Fruit fly (Drosophila melanogaster): ENCODE data around the gene Elo68alpha.

Elo68alpha gene

dm6 chr3L:11093046-11093520, 9.7 kb downstream of the Elo68alpha start, which contains the start of gene JIL-1 (continued):
- TF ChIP-seq N (GFP tag; optimal IDR thresholded peaks at IDR 0.05), result no peak
- peak; percentile 65 for TF ChIP-seq sage (GFP tag; optimal IDR thresholded peaks at IDR 0.05)
- TF ChIP-seq Hr83 (GFP tag; optimal IDR thresholded peaks at IDR 0.05; ENCODE audit: poor library complexity, severe bottlenecking), result peak; percentile 38
- TF ChIP-seq tai (GFP tag; optimal IDR thresholded peaks at IDR 0.05), result peak; percentile 40
- peak; percentile 62 for TF ChIP-seq fru (GFP tag; optimal IDR thresholded peaks at IDR 0.05)

DNA sequence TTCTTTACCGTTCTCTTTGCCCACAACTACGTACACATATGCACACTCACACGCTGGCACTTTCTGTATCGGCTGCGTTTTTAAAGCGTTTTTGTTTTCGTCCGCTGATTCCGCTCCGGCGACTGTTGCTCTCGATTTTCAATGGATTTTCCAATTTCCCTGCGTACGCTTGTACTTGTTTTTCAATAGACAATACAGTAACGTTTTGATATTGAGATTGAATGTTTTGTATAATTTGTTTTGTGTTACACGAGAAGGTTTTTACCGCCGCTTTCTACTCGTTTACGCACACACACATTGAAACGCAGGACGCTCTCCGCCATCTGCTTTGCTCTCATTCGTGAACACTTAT, 10.2 kb downstream of the Elo68alpha start:
- TF ChIP-seq psq (GFP tag; optimal IDR thresholded peaks at IDR 0.05) (peak; percentile 94), jim (GFP tag; optimal IDR thresholded peaks at IDR 0.05) (no peak), N (GFP tag; optimal IDR thresholded peaks at IDR 0.05) (peak; percentile 5)

DNA sequence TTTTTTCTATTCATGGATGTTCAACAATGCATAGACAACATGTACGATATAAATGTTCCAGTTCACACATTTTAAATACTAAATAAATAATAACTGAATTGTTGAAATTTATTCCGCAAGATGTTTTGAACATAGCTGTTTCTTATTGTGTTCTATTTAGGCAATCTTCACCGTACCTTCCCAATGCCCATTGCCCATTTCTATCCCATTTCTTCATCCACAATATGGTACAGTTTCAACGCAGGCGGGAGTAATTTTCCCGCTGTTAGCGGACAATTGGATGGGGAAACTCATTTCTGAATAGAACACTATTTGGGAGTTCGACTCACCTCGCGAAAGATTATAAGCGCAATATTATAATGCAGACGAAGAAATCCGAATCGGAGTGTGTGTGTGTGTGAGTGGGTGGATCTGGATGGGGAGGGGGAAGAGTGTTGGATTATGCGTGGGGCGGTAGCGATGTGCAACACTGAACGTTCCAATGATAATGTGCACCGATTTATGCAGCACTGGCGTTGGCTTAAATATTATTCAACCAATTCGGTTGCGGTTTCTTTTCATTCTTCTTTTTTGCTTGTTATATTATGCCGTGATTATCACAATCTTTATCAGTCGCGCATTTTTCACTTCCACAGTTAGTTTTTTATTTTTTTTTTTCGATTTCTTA, 10.8 kb downstream of the Elo68alpha start:
- peak; percentile 68 for TF ChIP-seq brk (GFP tag; optimal IDR thresholded peaks at IDR 0.05)
- peak; percentile 85 for TF ChIP-seq tai (GFP tag; optimal IDR thresholded peaks at IDR 0.05)
- peak; percentile 73 for TF ChIP-seq fru (GFP tag; optimal IDR thresholded peaks at IDR 0.05)
- TF ChIP-seq br (GFP tag; optimal IDR thresholded peaks at IDR 0.05), result peak; percentile 78
- peak; percentile 64 for TF ChIP-seq woc (GFP tag; optimal IDR thresholded peaks at IDR 0.05)
- TF ChIP-seq Dif (GFP tag; optimal IDR thresholded peaks at IDR 0.05; ENCODE audit: partially characterized antibody), result peak; percentile 39
- no peak for TF ChIP-seq Myc (optimal IDR thresholded peaks at IDR 0.05)
- no peak for TF ChIP-seq Hr78 (GFP tag; optimal IDR thresholded peaks at IDR 0.05)
- TF ChIP-seq sage (GFP tag; optimal IDR thresholded peaks at IDR 0.05), result no peak
- no peak for TF ChIP-seq pan (optimal IDR thresholded peaks at IDR 0.05)
- peak; percentile 78 for TF ChIP-seq Jra (GFP tag; optimal IDR thresholded peaks at IDR 0.05)
- TF ChIP-seq Vsx2 (GFP tag; optimal IDR thresholded peaks at IDR 0.05; ENCODE audit: partially characterized antibody), result no peak
- TF ChIP-seq dsf (GFP tag; optimal IDR thresholded peaks at IDR 0.05; ENCODE audit: borderline replicate concordance), result no peak
- no peak for TF ChIP-seq lola (GFP tag; optimal IDR thresholded peaks at IDR 0.05)
- TF ChIP-seq GATAd (GFP tag; optimal IDR thresholded peaks at IDR 0.05), result no peak
- peak; percentile 95 for TF ChIP-seq psq (GFP tag; optimal IDR thresholded peaks at IDR 0.05)
- no peak for TF ChIP-seq Dfd (GFP tag; optimal IDR thresholded peaks at IDR 0.05)
- TF ChIP-seq dl (GFP tag; optimal IDR thresholded peaks at IDR 0.05; ENCODE audit: insufficient read depth in 1 of 2, partially characterized antibody in 2 of 2), result no peak
- TF ChIP-seq OdsH (GFP tag; optimal IDR thresholded peaks at IDR 0.05), result peak; percentile 74
- peak; percentile 89 for TF ChIP-seq h (GFP tag; optimal IDR thresholded peaks at IDR 0.05)
- peak; percentile 14 for TF ChIP-seq sv (GFP tag; optimal IDR thresholded peaks at IDR 0.05)
- peak; percentile 58 for TF ChIP-seq CG32264 (GFP tag; optimal IDR thresholded peaks at IDR 0.05)
- peak; percentile 31 for TF ChIP-seq CG9705 (GFP tag; optimal IDR thresholded peaks at IDR 0.05)
- TF ChIP-seq N (GFP tag; optimal IDR thresholded peaks at IDR 0.05), result no peak
- no peak for TF ChIP-seq Abd-B (GFP tag; optimal IDR thresholded peaks at IDR 0.05)
- TF ChIP-seq Hnf4 (GFP tag; optimal IDR thresholded peaks at IDR 0.05), result peak; percentile 86
- no peak for TF ChIP-seq CrebA (GFP tag; optimal IDR thresholded peaks at IDR 0.05; ENCODE audit: borderline replicate concordance)
- no peak for TF ChIP-seq Mio (GFP tag; optimal IDR thresholded peaks at IDR 0.05)
- peak; percentile 90 for TF ChIP-seq rgr (GFP tag; optimal IDR thresholded peaks at IDR 0.05)
- TF ChIP-seq HLH106 (tag; optimal IDR thresholded peaks at IDR 0.05), result peak; percentile 44
- TF ChIP-seq ey (GFP tag; optimal IDR thresholded peaks at IDR 0.05), result peak; percentile 61
- TF ChIP-seq Hr83 (GFP tag; optimal IDR thresholded peaks at IDR 0.05; ENCODE audit: poor library complexity, severe bottlenecking), result peak; percentile 83
- peak in 1 of 2 experiments; percentile 88 for TF ChIP-seq foxo (GFP tag; optimal IDR thresholded peaks at IDR 0.05)
- peak; percentile 3 for TF ChIP-seq dmrt93B (GFP tag; optimal IDR thresholded peaks at IDR 0.05)
- peak; percentile 66 for TF ChIP-seq jim (GFP tag; optimal IDR thresholded peaks at IDR 0.05)
- peak; percentile 43 for TF ChIP-seq Sp1 (GFP tag; optimal IDR thresholded peaks at IDR 0.05)
- no peak for TF ChIP-seq Rel (GFP tag; optimal IDR thresholded peaks at IDR 0.05)
- peak; percentile 57 for TF ChIP-seq Rel (tag; optimal IDR thresholded peaks at IDR 0.05)
- TF ChIP-seq usp (GFP tag; optimal IDR thresholded peaks at IDR 0.05), result no peak
